Worm (Caenorhabditis elegans) whole organism, L4 larva: Measurements from ENCODE around the gene K03B4.4.

Experiments
- F10B5.3 ChIP-seq: sonication (generic microtip); optimal IDR thresholded peaks from 2 replicates; lab custom pipeline; 2016; ENCODE audit warnings: mild to moderate bottlenecking, missing genetic modification characterization, missing compliant biosample characterization
- aly-2 ChIP-seq: sonication (generic microtip); optimal IDR thresholded peaks from 2 replicates; lab custom pipeline; 2018; ENCODE audit warnings: missing biosample characterization, missing genetic modification characterization
- attf-4 ChIP-seq: sonication (generic microtip); optimal IDR thresholded peaks from 3 replicates; lab custom pipeline; 2017; ENCODE audit warnings: missing biosample characterization, missing genetic modification characterization
- ceh-28 ChIP-seq: fragments of 150-350 bp; optimal IDR thresholded peaks from 2 replicates; lab custom pipeline; 2014; ENCODE audit warnings: missing biosample characterization, missing genetic modification reagents, missing genetic modification characterization
- lin-39 ChIP-seq: fragments of 150-350 bp; optimal IDR thresholded peaks from 2 replicates; lab custom pipeline; 2014; ENCODE audit warnings: missing biosample characterization, missing genetic modification reagents, missing genetic modification characterization
- mdt-29 ChIP-seq: fragments of 200-800 bp; sonication (Bioruptor generic); IDR thresholded peaks from 2 replicates; pipeline ENCODE4 v1.3.6; 2022; ENCODE audit warnings: missing genetic modification reagents, missing genetic modification characterization, missing compliant biosample characterization
- nhr-237 ChIP-seq: sonication (generic microtip); optimal IDR thresholded peaks from 2 replicates; lab custom pipeline; 2017; ENCODE audit warnings: missing biosample characterization, missing genetic modification characterization
- nhr-25 ChIP-seq: sonication (generic microtip); optimal IDR thresholded peaks from 2 replicates; lab custom pipeline; 2017; ENCODE audit warnings: missing genetic modification characterization, mild to moderate bottlenecking, missing compliant biosample characterization, antibody characterized with exemption, moderate library complexity, borderline replicate concordance; ENCODE audit not compliant: insufficient read depth
- nhr-42 ChIP-seq: fragments of 200-800 bp; sonication (Bioruptor generic); IDR thresholded peaks from 2 replicates; pipeline ENCODE4 v1.3.6; 2022; ENCODE audit warnings: missing genetic modification characterization, missing compliant biosample characterization
- nhr-76 ChIP-seq: fragments of 150-350 bp; optimal IDR thresholded peaks from 2 replicates; lab custom pipeline; 2014; ENCODE audit warnings: missing biosample characterization, missing genetic modification characterization
- tag-97 ChIP-seq: fragments of 200-800 bp; sonication (Bioruptor generic); IDR thresholded peaks from 2 replicates; pipeline ENCODE4 v1.3.6; 2022; ENCODE audit warnings: missing genetic modification characterization, missing compliant biosample characterization
- zip-2 ChIP-seq: fragments of 150-350 bp; optimal IDR thresholded peaks from 2 replicates; lab custom pipeline; 2014; ENCODE audit warnings: missing biosample characterization, missing genetic modification characterization

ce11 chrV:4693282-4693588, 11.5 kb downstream of the K03B4.4 start:
- no peak for TF ChIP-seq nhr-42 (GFP tag; lab: Robert Waterston, UW)
- TF ChIP-seq attf-4 (tag; lab: Kevin White, UChicago), result no peak
- TF ChIP-seq F10B5.3 (tag; lab: Kevin White, UChicago), result no peak
- TF ChIP-seq zip-2 (tag; lab: Kevin White, UChicago), result no peak
- TF ChIP-seq mdt-29 (GFP tag; lab: Robert Waterston, UW), result no peak
- no peak for TF ChIP-seq tag-97 (GFP tag; lab: Robert Waterston, UW)
- TF ChIP-seq ceh-28, result no peak
- TF ChIP-seq nhr-76 (tag; lab: Kevin White, UChicago), result no peak
- no peak for TF ChIP-seq lin-39 (tag; lab: Kevin White, UChicago)
- TF ChIP-seq nhr-237, result no peak
- no peak for TF ChIP-seq nhr-25 (tag; lab: Kevin White, UChicago)
- no peak for TF ChIP-seq aly-2
